Fruit fly (Drosophila melanogaster) whole organism, embryonic: ENCODE measurements around the gene CG44271.

Source experiments
- CG10543 ChIP-seq: fragments of 200-800 bp; sonication (Bioruptor generic); optimal IDR thresholded peaks from 3 replicates; lab custom pipeline; 2017; ENCODE audit warnings: missing biosample characterization, mild to moderate bottlenecking, missing genetic modification characterization, moderate library complexity
- CG11398 ChIP-seq: fragments of 200-800 bp; sonication (Bioruptor generic); optimal IDR thresholded peaks from 2 replicates; lab custom pipeline; 2016; ENCODE audit warnings: missing biosample characterization, missing genetic modification characterization
- CG13894 ChIP-seq: fragments of 200-800 bp; sonication (Bioruptor generic); optimal IDR thresholded peaks from 3 replicates; lab custom pipeline; 2018; ENCODE audit warnings: missing biosample characterization, mild to moderate bottlenecking, missing genetic modification characterization, moderate library complexity
- CG15514 ChIP-seq: fragments of 200-800 bp; sonication (Bioruptor generic); optimal IDR thresholded peaks from 3 replicates; lab custom pipeline; 2017; ENCODE audit warnings: missing biosample characterization, missing genetic modification characterization, mild to moderate bottlenecking, moderate library complexity, missing genetic modification reagents
- CG1603 ChIP-seq: fragments of 200-800 bp; sonication (Bioruptor generic); optimal IDR thresholded peaks from 2 replicates; lab custom pipeline; 2019; ENCODE audit warnings: missing biosample characterization, mild to moderate bottlenecking, missing genetic modification characterization, moderate library complexity
- CG17612 ChIP-seq: fragments of 200-800 bp; sonication (Bioruptor generic); IDR thresholded peaks from 2 replicates; pipeline ENCODE4 v1.3.6; 2022; ENCODE audit warnings: missing biosample characterization, missing genetic modification characterization
- CG17802 ChIP-seq: fragments of 200-800 bp; sonication (Bioruptor generic); optimal IDR thresholded peaks from 2 replicates; lab custom pipeline; 2018; ENCODE audit warnings: missing biosample characterization, mild to moderate bottlenecking, missing genetic modification characterization, moderate library complexity
- CG18764 ChIP-seq: fragments of 200-800 bp; sonication (Bioruptor generic); optimal IDR thresholded peaks from 3 replicates; lab custom pipeline; 2016; ENCODE audit warnings: missing biosample characterization, missing genetic modification characterization
- CG34376 ChIP-seq: fragments of 200-800 bp; sonication (Bioruptor generic); optimal IDR thresholded peaks from 2 replicates; lab custom pipeline; 2018; ENCODE audit warnings: missing biosample characterization, mild to moderate bottlenecking, missing genetic modification characterization
- CG4854 ChIP-seq: fragments of 200-800 bp; sonication (Bioruptor generic); optimal IDR thresholded peaks from 2 replicates; lab custom pipeline; 2016; ENCODE audit warnings: missing biosample characterization, missing genetic modification characterization, inconsistent platforms
- CG5953 ChIP-seq: fragments of 200-800 bp; sonication (Bioruptor generic); IDR thresholded peaks from 2 replicates; pipeline ENCODE4 v1.3.6; 2022; ENCODE audit warnings: missing biosample characterization, missing genetic modification characterization
- CG6791 ChIP-seq: fragments of 200-800 bp; sonication (Bioruptor generic); IDR thresholded peaks from 3 replicates; pipeline ENCODE4 v1.3.6; 2022; ENCODE audit warnings: missing biosample characterization, missing genetic modification characterization; ENCODE audit not compliant: partially characterized antibody
- CG7963 ChIP-seq: fragments of 200-800 bp; sonication (Bioruptor generic); IDR thresholded peaks from 3 replicates; pipeline ENCODE4 v1.3.6; 2022; ENCODE audit warnings: missing biosample characterization, missing genetic modification characterization; ENCODE audit not compliant: partially characterized antibody
- CTCF ChIP-seq: fragments of 200-800 bp; sonication (Bioruptor generic); optimal IDR thresholded peaks from 2 replicates; lab custom pipeline; 2017; ENCODE audit warnings: missing biosample characterization, mild to moderate bottlenecking, missing genetic modification characterization, moderate library complexity
- Camta ChIP-seq: fragments of 200-800 bp; sonication (Bioruptor generic); optimal IDR thresholded peaks from 2 replicates; lab custom pipeline; 2016; ENCODE audit warnings: missing biosample characterization, missing genetic modification characterization
- Dip3 ChIP-seq: fragments of 200-800 bp; sonication (Bioruptor generic); optimal IDR thresholded peaks from 3 replicates; lab custom pipeline; 2016; ENCODE audit warnings: missing biosample characterization, missing genetic modification characterization
- Ets65A ChIP-seq: fragments of 200-800 bp; sonication (Bioruptor generic); peaks from one replicate; lab custom pipeline; 2016; ENCODE audit warnings: missing biosample characterization, missing genetic modification characterization
- GATAe ChIP-seq: fragments of 200-800 bp; sonication (Bioruptor generic); conservative IDR thresholded peaks from 2 replicates; pipeline ENCODE4 v1.3.6; 2022; ENCODE audit warnings: missing biosample characterization, missing genetic modification characterization
- H15 ChIP-seq: fragments of 200-800 bp; sonication (Bioruptor generic); IDR thresholded peaks from 3 replicates; pipeline ENCODE4 v1.3.6; 2022; ENCODE audit warnings: missing biosample characterization, missing genetic modification characterization
- HLH54F ChIP-seq: fragments of 200-800 bp; sonication (Bioruptor generic); optimal IDR thresholded peaks from 3 replicates; lab custom pipeline; 2016; ENCODE audit warnings: missing biosample characterization, missing genetic modification characterization
- Kr ChIP-seq: fragments of 200-800 bp; sonication (Bioruptor generic); optimal IDR thresholded peaks from 2 replicates; lab custom pipeline; 2017; ENCODE audit warnings: missing biosample characterization, mild to moderate bottlenecking, missing genetic modification characterization
- Med ChIP-seq: fragments of 200-800 bp; sonication (Bioruptor generic); peaks from one replicate; lab custom pipeline; 2016; ENCODE audit warnings: missing biosample characterization, missing genetic modification characterization, mild to moderate bottlenecking, inconsistent platforms, moderate library complexity
- Nf-YC ChIP-seq: fragments of 200-800 bp; optimal IDR thresholded peaks from 3 replicates; lab custom pipeline; 2019; ENCODE audit warnings: missing biosample characterization, mild to moderate bottlenecking, missing genetic modification characterization, moderate library complexity
- NfI ChIP-seq: fragments of 200-800 bp; sonication (Bioruptor generic); optimal IDR thresholded peaks from 3 replicates; lab custom pipeline; 2018; ENCODE audit warnings: missing biosample characterization, mild to moderate bottlenecking, missing genetic modification characterization, moderate library complexity
- Sox102F ChIP-seq: fragments of 200-800 bp; sonication (Bioruptor generic); optimal IDR thresholded peaks from 2 replicates; lab custom pipeline; 2018; ENCODE audit warnings: missing biosample characterization, mild to moderate bottlenecking, missing genetic modification characterization, moderate library complexity
- bab2 ChIP-seq: fragments of 200-800 bp; sonication (Bioruptor generic); optimal IDR thresholded peaks from 2 replicates; lab custom pipeline; 2016; ENCODE audit warnings: missing biosample characterization, missing genetic modification characterization
- ci ChIP-seq: fragments of 200-800 bp; sonication (Bioruptor generic); IDR thresholded peaks from 3 replicates; pipeline ENCODE4 v1.3.6; 2022; ENCODE audit warnings: missing biosample characterization, missing genetic modification characterization
- croc ChIP-seq: fragments of 200-800 bp; sonication (Bioruptor generic); conservative IDR thresholded peaks from 3 replicates; pipeline ENCODE4 v1.3.6; 2022; ENCODE audit warnings: missing biosample characterization, missing genetic modification characterization
- ftz-f1 ChIP-seq: fragments of 200-800 bp; sonication (Bioruptor generic); optimal IDR thresholded peaks from 2 replicates; lab custom pipeline; 2016; ENCODE audit warnings: missing biosample characterization, missing genetic modification characterization
- hb ChIP-seq: fragments of 200-800 bp; sonication (Bioruptor generic); IDR thresholded peaks from 3 replicates; pipeline ENCODE4 v1.3.6; 2022; ENCODE audit warnings: missing biosample characterization, missing genetic modification characterization; ENCODE audit not compliant: partially characterized antibody
- hbn ChIP-seq: fragments of 200-800 bp; sonication (Bioruptor generic); IDR thresholded peaks from 2 replicates; pipeline ENCODE4 v1.3.6; 2022; ENCODE audit warnings: missing biosample characterization, missing genetic modification characterization; ENCODE audit not compliant: partially characterized antibody
- mld ChIP-seq: fragments of 200-800 bp; sonication (Bioruptor generic); IDR thresholded peaks from 3 replicates; pipeline ENCODE4 v1.3.6; 2022; ENCODE audit warnings: missing biosample characterization, missing genetic modification characterization; ENCODE audit not compliant: partially characterized antibody
- nau ChIP-seq: fragments of 200-800 bp; sonication (Bioruptor generic); optimal IDR thresholded peaks from 3 replicates; lab custom pipeline; 2017; ENCODE audit warnings: missing biosample characterization, mild to moderate bottlenecking, missing genetic modification characterization, missing genetic modification reagents
- nerfin-1 ChIP-seq: fragments of 200-800 bp; sonication (Bioruptor generic); optimal IDR thresholded peaks from 3 replicates; lab custom pipeline; 2019; ENCODE audit warnings: missing biosample characterization, mild to moderate bottlenecking, missing genetic modification characterization, moderate library complexity
- nerfin-2 ChIP-seq: fragments of 200-800 bp; sonication (Bioruptor generic); IDR thresholded peaks from 2 replicates; pipeline ENCODE4 v1.3.6; 2022; ENCODE audit warnings: missing biosample characterization, missing genetic modification characterization; ENCODE audit not compliant: partially characterized antibody
- pnt ChIP-seq: fragments of 200-800 bp; sonication (Bioruptor generic); optimal IDR thresholded peaks from 3 replicates; lab custom pipeline; 2016; ENCODE audit warnings: missing biosample characterization, missing genetic modification characterization
- pros ChIP-seq: fragments of 200-800 bp; sonication (Bioruptor generic); optimal IDR thresholded peaks from 3 replicates; lab custom pipeline; 2019; ENCODE audit warnings: missing biosample characterization, mild to moderate bottlenecking, missing genetic modification characterization, moderate library complexity
- pum ChIP-seq: fragments of 200-800 bp; sonication (Bioruptor generic); optimal IDR thresholded peaks from 2 replicates; lab custom pipeline; 2016; ENCODE audit warnings: missing biosample characterization, missing genetic modification characterization
- pzg ChIP-seq: fragments of 200-800 bp; sonication (Bioruptor generic); optimal IDR thresholded peaks from 3 replicates; lab custom pipeline; 2018; ENCODE audit warnings: missing biosample characterization, mild to moderate bottlenecking, missing genetic modification characterization, moderate library complexity
- ro ChIP-seq: fragments of 200-800 bp; sonication (Bioruptor generic); IDR thresholded peaks from 2 replicates; pipeline ENCODE4 v1.3.6; 2022; ENCODE audit warnings: missing biosample characterization, missing genetic modification characterization
- row ChIP-seq: fragments of 200-800 bp; sonication (Bioruptor generic); IDR thresholded peaks from 3 replicates; pipeline ENCODE4 v1.3.6; 2022; ENCODE audit warnings: missing biosample characterization, missing genetic modification characterization
- sc ChIP-seq, 3 experiments: fragments of >200 bp in 2 of 3; fragments of 200-800 bp in 1 of 3; sonication (Bioruptor generic) in 1 of 3; optimal IDR thresholded peaks; 2 replicates in 2 of 3; 3 replicates in 1 of 3; lab custom pipeline; 2017; ENCODE audit warnings: mild to moderate bottlenecking in 1 of 3, missing biosample characterization in 1 of 3, missing genetic modification characterization in 1 of 3, missing genetic modification reagents in 1 of 3
- slp2 ChIP-seq: fragments of 200-800 bp; sonication (Bioruptor generic); optimal IDR thresholded peaks from 2 replicates; lab custom pipeline; 2016; ENCODE audit warnings: missing biosample characterization, missing genetic modification characterization
- usp ChIP-seq: fragments of >200 bp; optimal IDR thresholded peaks from 2 replicates; lab custom pipeline; 2017; ENCODE audit warnings: missing biosample characterization, missing genetic modification characterization

The CG44271 gene

DNA sequence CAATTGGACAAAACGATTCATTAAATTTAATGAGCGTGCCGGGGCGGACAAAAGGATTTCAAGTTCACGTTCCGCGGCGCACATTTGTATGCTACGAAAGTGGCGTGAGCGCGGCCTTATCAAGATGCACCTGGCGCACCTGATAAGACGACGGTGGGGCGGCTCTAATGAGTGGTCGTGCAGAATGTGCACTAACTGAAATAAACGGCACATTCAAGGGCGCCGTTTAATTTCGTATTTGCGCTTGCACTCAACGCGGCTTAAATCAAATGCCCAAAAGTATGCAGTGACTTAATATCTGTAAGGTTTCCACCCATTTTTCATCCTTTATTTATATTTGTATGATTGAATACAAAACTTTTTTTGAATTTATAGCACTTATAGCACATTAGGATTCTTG lies 30.8 kb downstream of the CG44271 start:
- TF ChIP-seq CG4854 (no peak), CG17612 (GFP tag; lab: Robert Waterston, UW) (peak; percentile 64; the same call in 1 of the 2 replicates), mld (0 out of 3 replicates have a peak, but pooled peaks have one; percentile 22), pzg (no peak), CG17802 (tag; lab: Kevin White, UChicago) (peak; percentile 29), CG11398 (GFP tag; lab: Kevin White, UChicago) (no peak), Dip3 (GFP tag; lab: Kevin White, UChicago) (no peak), Sox102F (GFP tag; lab: Kevin White, UChicago) (no peak), CG10543 (GFP tag; lab: Kevin White, UChicago) (no peak), ci (GFP tag; lab: Robert Waterston, UW) (peak; percentile 31; the same call in 1 of the 3 replicates), croc (no peak), CG18764 (GFP tag; lab: Kevin White, UChicago) (no peak), Nf-YC (tag; lab: Kevin White, UChicago) (no peak), slp2 (no peak), row (GFP tag; lab: Robert Waterston, UW) (no peak), ro (no peak), GATAe (GFP tag; lab: Robert Waterston, UW) (no peak), hbn (GFP tag; lab: Robert Waterston, UW) (no peak), CG15514 (GFP tag; lab: Kevin White, UChicago) (no peak), nerfin-2 (GFP tag; lab: Robert Waterston, UW) (no peak), pnt (GFP tag; lab: Kevin White, UChicago) (no peak), Camta (GFP tag; lab: Kevin White, UChicago) (no peak), HLH54F (GFP tag; lab: Kevin White, UChicago) (no peak), CTCF (GFP tag; lab: Kevin White, UChicago) (peak; percentile 6), NfI (GFP tag; lab: Kevin White, UChicago) (no peak), CG5953 (GFP tag; lab: Robert Waterston, UW) (no peak), pros (GFP tag; lab: Kevin White, UChicago) (no peak), ftz-f1 (GFP tag; lab: Kevin White, UChicago) (peak; percentile 24), sc (optimal IDR thresholded peaks at IDR 0.05; lab: Kevin White, UChicago) (no peak), sc (GFP tag; optimal IDR thresholded peaks at IDR 0.05; lab: Kevin White, UChicago) (no peak), CG7963 (GFP tag; lab: Robert Waterston, UW) (no peak), H15 (GFP tag; lab: Robert Waterston, UW) (no peak), usp (GFP tag; lab: Kevin White, UChicago) (no peak), hb (GFP tag; lab: Robert Waterston, UW) (no peak), CG6791 (GFP tag; lab: Robert Waterston, UW) (0 out of 3 replicates have a peak, but pooled peaks have one; percentile 16)

dm6 chr2L:6716182-6716770 lies 31.4 kb downstream of the CG44271 start, which contains the start of gene AkhR:
Gene AkhR, minus strand, starts transcription at chr2L:6716186.
- TF ChIP-seq CG15514 (GFP tag; lab: Kevin White, UChicago): no peak
- no peak for TF ChIP-seq Kr (GFP tag; lab: Kevin White, UChicago)
- no peak for TF ChIP-seq nerfin-1 (tag; lab: Kevin White, UChicago)
- no peak for TF ChIP-seq CG1603 (tag; lab: Kevin White, UChicago)
- TF ChIP-seq Ets65A (GFP tag; lab: Kevin White, UChicago): peak; percentile 70
- no peak for TF ChIP-seq CG13894 (tag; lab: Kevin White, UChicago)
- TF ChIP-seq nau (GFP tag; lab: Kevin White, UChicago): no peak
- no peak for TF ChIP-seq bab2 (GFP tag; lab: Kevin White, UChicago)
- no peak for TF ChIP-seq hbn (GFP tag; lab: Robert Waterston, UW)
- TF ChIP-seq pum (GFP tag; lab: Kevin White, UChicago): no peak
- peak; percentile 47 for TF ChIP-seq row (GFP tag; lab: Robert Waterston, UW)
- peak; percentile 47 for TF ChIP-seq Med (GFP tag; lab: Kevin White, UChicago)
- TF ChIP-seq CG34376: peak; percentile 9
